Worm (Caenorhabditis elegans) whole organism, young adult: ENCODE data around the gene C47E12.11.
A peak's percentile ranks its signal among the peaks of the same experiment; 100 is the strongest.

Source experiments
- B0336.3 ChIP-seq: fragments of 200-800 bp; sonication (Bioruptor generic); IDR thresholded peaks from 2 replicates; pipeline ENCODE4 v1.3.6; 2022; ENCODE audit warnings: missing genetic modification characterization, missing compliant biosample characterization
- C17E4.6 ChIP-seq: fragments of 200-800 bp; sonication (Bioruptor generic); IDR thresholded peaks from 2 replicates; pipeline ENCODE4 v1.3.6; 2022; ENCODE audit warnings: missing genetic modification reagents, missing genetic modification characterization, missing compliant biosample characterization
- F33H1.4 ChIP-seq: fragments of 200-800 bp; sonication (Bioruptor generic); IDR thresholded peaks from 2 replicates; pipeline ENCODE4 v1.3.6; 2022; ENCODE audit warnings: missing genetic modification reagents, missing genetic modification characterization, missing compliant biosample characterization
- F37B4.10 ChIP-seq: fragments of 200-800 bp; sonication (Bioruptor generic); IDR thresholded peaks from 2 replicates; pipeline ENCODE4 v1.3.6; 2022; ENCODE audit warnings: missing genetic modification characterization, missing compliant biosample characterization
- F57A8.1 ChIP-seq: fragments of 200-800 bp; sonication (Bioruptor generic); optimal IDR thresholded peaks from 2 replicates; lab custom pipeline; 2018; ENCODE audit warnings: mild to moderate bottlenecking, missing genetic modification characterization, moderate library complexity, missing compliant biosample characterization
- K11D2.4 ChIP-seq: fragments of 200-800 bp; sonication (Bioruptor generic); IDR thresholded peaks from 2 replicates; pipeline ENCODE4 v1.3.6; 2022; ENCODE audit warnings: missing genetic modification reagents, missing genetic modification characterization, missing compliant biosample characterization
- T07F8.4 ChIP-seq: sonication (generic microtip); optimal IDR thresholded peaks from 2 replicates; lab custom pipeline; 2016; ENCODE audit warnings: mild to moderate bottlenecking, missing genetic modification characterization, moderate library complexity, missing compliant biosample characterization
- T26A5.8 ChIP-seq: sonication (generic microtip); optimal IDR thresholded peaks from 2 replicates; lab custom pipeline; 2016; ENCODE audit warnings: missing genetic modification characterization, missing compliant biosample characterization
- Y53F4B.3 ChIP-seq: fragments of 200-800 bp; sonication (Bioruptor generic); IDR thresholded peaks from 2 replicates; pipeline ENCODE4 v1.3.6; 2022; ENCODE audit warnings: missing genetic modification reagents, missing genetic modification characterization, missing compliant biosample characterization
- Y95B8A.8 ChIP-seq: fragments of 200-800 bp; sonication (Bioruptor generic); IDR thresholded peaks from 2 replicates; pipeline ENCODE4 v1.3.6; 2022; ENCODE audit warnings: missing genetic modification reagents, missing genetic modification characterization, missing compliant biosample characterization
- ama-1 ChIP-seq, 3 experiments: fragments of 150-350 bp in 1 of 3; sonication (generic microtip) in 2 of 3; optimal IDR thresholded peaks; 2 replicates each; lab custom pipeline; 2014 to 2018; ENCODE audit warnings: missing biosample characterization in 2 of 3, missing genetic modification characterization in 2 of 3, missing genetic modification reagents in 2 of 3
- aptf-2 ChIP-seq: fragments of 200-800 bp; sonication (Bioruptor generic); conservative IDR thresholded peaks from 2 replicates; pipeline ENCODE4 v1.3.6; 2022; ENCODE audit warnings: missing genetic modification reagents, missing genetic modification characterization, missing compliant biosample characterization
- bed-1 ChIP-seq: fragments of 200-800 bp; sonication (Bioruptor generic); IDR thresholded peaks from 2 replicates; pipeline ENCODE4 v1.3.6; 2022; ENCODE audit warnings: missing genetic modification reagents, missing genetic modification characterization, missing compliant biosample characterization
- bed-2 ChIP-seq: fragments of 200-800 bp; sonication (Bioruptor generic); IDR thresholded peaks from 2 replicates; pipeline ENCODE4 v1.3.6; 2022; ENCODE audit warnings: missing genetic modification reagents, missing genetic modification characterization, missing compliant biosample characterization
- cebp-1 ChIP-seq, 2 experiments: fragments of 200-800 bp in 1 of 2; sonication (Bioruptor generic) in 1 of 2; sonication (generic microtip) in 1 of 2; IDR thresholded peaks in 1 of 2; optimal IDR thresholded peaks in 1 of 2; 2 replicates each; pipeline versions ENCODE4 v1.3.6 to Lab custom; 2017 to 2022; ENCODE audit warnings: missing compliant biosample characterization in 2 of 2, missing genetic modification characterization in 2 of 2, mild to moderate bottlenecking in 1 of 2, missing genetic modification reagents in 1 of 2, moderate library complexity in 1 of 2
- ceh-27 ChIP-seq: fragments of 200-800 bp; sonication (Bioruptor generic); optimal IDR thresholded peaks from 2 replicates; lab custom pipeline; 2018; ENCODE audit warnings: mild to moderate bottlenecking, missing genetic modification characterization, moderate library complexity, missing compliant biosample characterization
- ceh-79 ChIP-seq: sonication (generic microtip); optimal IDR thresholded peaks from 2 replicates; lab custom pipeline; 2017; ENCODE audit warnings: mild to moderate bottlenecking, missing genetic modification characterization, missing compliant biosample characterization
- die-1 ChIP-seq: sonication (generic microtip); optimal IDR thresholded peaks from 2 replicates; lab custom pipeline; 2016; ENCODE audit warnings: missing genotype, mild to moderate bottlenecking, missing genetic modification characterization, missing compliant biosample characterization
- dox-1 ChIP-seq: fragments of 200-800 bp; sonication (Bioruptor generic); IDR thresholded peaks from 2 replicates; pipeline ENCODE4 v1.3.6; 2022; ENCODE audit warnings: missing genetic modification reagents, missing genetic modification characterization, missing compliant biosample characterization
- him-1 ChIP-seq: sonication (generic microtip); optimal IDR thresholded peaks from 2 replicates; lab custom pipeline; 2016; ENCODE audit warnings: missing genotype, missing genetic modification reagents, missing genetic modification characterization, missing compliant biosample characterization
- hlh-26 ChIP-seq: fragments of 200-800 bp; sonication (Bioruptor generic); conservative IDR thresholded peaks from 2 replicates; pipeline ENCODE4 v1.3.6; 2022; ENCODE audit warnings: missing genetic modification reagents, missing genetic modification characterization, missing compliant biosample characterization
- hmg-1.2 ChIP-seq: fragments of 200-800 bp; sonication (Bioruptor generic); IDR thresholded peaks from 2 replicates; pipeline ENCODE4 v1.3.6; 2022; ENCODE audit warnings: missing genetic modification reagents, missing genetic modification characterization, missing compliant biosample characterization
- let-526 ChIP-seq: fragments of 200-800 bp; sonication (Bioruptor generic); IDR thresholded peaks from 2 replicates; pipeline ENCODE4 v1.3.6; 2022; ENCODE audit warnings: missing genetic modification reagents, missing genetic modification characterization, missing compliant biosample characterization
- let-607 ChIP-seq, 2 experiments: fragments of 200-800 bp in 1 of 2; sonication (Bioruptor generic) in 1 of 2; sonication (generic microtip) in 1 of 2; optimal IDR thresholded peaks; 2 replicates each; lab custom pipeline; 2016 to 2018; ENCODE audit warnings: mild to moderate bottlenecking in 2 of 2, missing compliant biosample characterization in 2 of 2, missing genetic modification characterization in 2 of 2, moderate library complexity in 2 of 2, missing genotype in 1 of 2
- lin-54 ChIP-seq: fragments of 200-800 bp; sonication (Bioruptor generic); optimal IDR thresholded peaks from 2 replicates; lab custom pipeline; 2018; ENCODE audit warnings: mild to moderate bottlenecking, missing genetic modification characterization, missing compliant biosample characterization
- lsy-27 ChIP-seq: sonication (generic microtip); optimal IDR thresholded peaks from 2 replicates; lab custom pipeline; 2017; ENCODE audit warnings: missing genetic modification characterization, mild to moderate bottlenecking, missing compliant biosample characterization, antibody characterized with exemption, missing genotype, borderline replicate concordance; ENCODE audit not compliant: insufficient read depth
- madf-6 ChIP-seq: fragments of 200-800 bp; sonication (Bioruptor generic); IDR thresholded peaks from 2 replicates; pipeline ENCODE4 v1.3.6; 2022; ENCODE audit warnings: missing genetic modification reagents, missing genetic modification characterization, missing compliant biosample characterization
- mel-28 ChIP-seq: sonication (generic microtip); optimal IDR thresholded peaks from 2 replicates; lab custom pipeline; 2016; ENCODE audit warnings: borderline replicate concordance, mild to moderate bottlenecking, missing genetic modification characterization, missing compliant biosample characterization
- mxl-1 ChIP-seq: sonication (generic microtip); optimal IDR thresholded peaks from 2 replicates; lab custom pipeline; 2016; ENCODE audit warnings: missing genetic modification characterization, missing compliant biosample characterization
- nfya-1 ChIP-seq: sonication (generic microtip); optimal IDR thresholded peaks from 2 replicates; lab custom pipeline; 2017; ENCODE audit warnings: antibody characterized with exemption, missing compliant biosample characterization, missing genetic modification characterization, borderline replicate concordance; ENCODE audit not compliant: insufficient read depth
- nfyb-1 ChIP-seq: fragments of 200-800 bp; sonication (Bioruptor generic); IDR thresholded peaks from 2 replicates; pipeline ENCODE4 v1.3.6; 2022; ENCODE audit warnings: missing genetic modification reagents, missing genetic modification characterization, missing compliant biosample characterization
- nhr-80 ChIP-seq: sonication (generic microtip); optimal IDR thresholded peaks from 2 replicates; lab custom pipeline; 2016; ENCODE audit warnings: missing genetic modification characterization, missing compliant biosample characterization
- rcor-1 ChIP-seq: fragments of 200-800 bp; sonication (Bioruptor generic); IDR thresholded peaks from 2 replicates; pipeline ENCODE4 v1.3.6; 2022; ENCODE audit warnings: missing genetic modification reagents, missing genetic modification characterization, missing compliant biosample characterization
- rec-8 ChIP-seq, 2 experiments: sonication (generic microtip); optimal IDR thresholded peaks; 2 replicates each; lab custom pipeline; 2016; ENCODE audit warnings: mild to moderate bottlenecking in 2 of 2, missing genetic modification characterization in 2 of 2, missing genetic modification reagents in 2 of 2, missing genotype in 2 of 2, missing biosample characterization in 1 of 2, missing compliant biosample characterization in 1 of 2, moderate library complexity in 1 of 2
- repo-1 ChIP-seq: sonication (generic microtip); optimal IDR thresholded peaks from 2 replicates; lab custom pipeline; 2017; ENCODE audit warnings: mild to moderate bottlenecking, missing genetic modification characterization, missing compliant biosample characterization
- rpc-1 ChIP-seq, 2 experiments: fragments of 150-350 bp in 1 of 2; sonication (generic microtip) in 1 of 2; optimal IDR thresholded peaks; 2 replicates each; lab custom pipeline; 2014 to 2018; ENCODE audit warnings: missing biosample characterization in 1 of 2, missing genetic modification characterization in 1 of 2, missing genetic modification reagents in 1 of 2, missing genotype in 1 of 2
- snpc-1.3 ChIP-seq: sonication (generic microtip); optimal IDR thresholded peaks from 2 replicates; lab custom pipeline; 2017; ENCODE audit warnings: missing genetic modification characterization, mild to moderate bottlenecking, missing compliant biosample characterization, antibody characterized with exemption, moderate library complexity, missing genotype, missing genetic modification reagents; ENCODE audit not compliant: insufficient read depth
- snpc-3.4 ChIP-seq: sonication (generic microtip); optimal IDR thresholded peaks from 2 replicates; lab custom pipeline; 2017; ENCODE audit warnings: missing genetic modification characterization, mild to moderate bottlenecking, missing compliant biosample characterization, antibody characterized with exemption, moderate library complexity, missing genotype, missing genetic modification reagents
- snpc-4 ChIP-seq, 5 experiments: fragments of 150-350 bp in 1 of 5; sonication (generic microtip) in 4 of 5; optimal IDR thresholded peaks; 2 replicates each; lab custom pipeline; 2014 to 2018; ENCODE audit warnings: missing genetic modification characterization in 5 of 5, missing biosample characterization in 3 of 5, antibody characterized with exemption in 2 of 5, mild to moderate bottlenecking in 2 of 5, missing compliant biosample characterization in 2 of 5, missing genotype in 2 of 5, moderate library complexity in 2 of 5, missing genetic modification reagents in 1 of 5
- tbx-9 ChIP-seq: sonication (generic microtip); optimal IDR thresholded peaks from 2 replicates; lab custom pipeline; 2016; ENCODE audit warnings: borderline replicate concordance, missing genetic modification characterization, inconsistent platforms, missing compliant biosample characterization
- zfh-2 ChIP-seq: fragments of 200-800 bp; sonication (Bioruptor generic); conservative IDR thresholded peaks from 2 replicates; pipeline ENCODE4 v1.3.6; 2022; ENCODE audit warnings: missing genetic modification reagents, missing genetic modification characterization, missing compliant biosample characterization
- ztf-22 ChIP-seq: fragments of 200-800 bp; sonication (Bioruptor generic); optimal IDR thresholded peaks from 2 replicates; lab custom pipeline; 2018; ENCODE audit warnings: mild to moderate bottlenecking, missing genetic modification characterization, moderate library complexity, missing compliant biosample characterization
- ztf-25 ChIP-seq: fragments of 200-800 bp; sonication (Bioruptor generic); IDR thresholded peaks from 2 replicates; pipeline ENCODE4 v1.3.6; 2022; ENCODE audit warnings: missing genetic modification reagents, missing genetic modification characterization, missing compliant biosample characterization

The C47E12.11 gene

DNA sequence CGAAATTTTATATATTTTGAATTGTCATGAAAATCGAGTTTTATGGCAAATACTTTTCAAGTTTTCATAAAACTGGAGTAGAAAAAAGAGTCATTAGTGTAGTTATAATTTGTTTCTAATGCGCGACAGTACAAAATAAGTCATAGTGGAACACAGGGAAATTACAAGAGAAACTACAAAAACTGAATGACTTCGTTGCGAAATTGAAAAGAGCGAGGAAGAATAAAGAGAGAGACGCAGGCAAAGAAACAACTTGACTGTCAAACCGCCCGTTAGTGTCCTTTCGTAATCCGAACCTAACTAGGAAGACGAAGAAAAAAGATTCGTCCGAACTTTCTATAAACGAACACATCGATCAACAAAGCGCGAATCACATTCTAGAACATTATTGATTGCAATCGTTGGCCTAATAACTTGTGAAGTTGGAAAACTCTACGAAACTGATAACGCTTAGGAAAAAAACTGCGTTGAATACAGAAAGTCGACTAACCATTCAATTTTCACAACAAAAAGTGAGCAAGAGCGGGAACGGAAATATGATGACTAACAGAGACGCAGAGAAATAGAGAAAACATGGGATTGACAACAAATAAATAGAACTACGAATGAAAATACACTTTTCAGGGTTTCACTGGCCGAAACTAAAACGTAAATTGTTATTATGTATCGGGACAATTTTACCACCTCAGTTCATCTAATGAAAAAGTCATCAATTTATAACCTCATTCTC is 24.4 kb downstream of the C47E12.11 start:
- no peak for TF ChIP-seq hlh-26 (GFP tag; lab: Robert Waterston, UW)
- TF ChIP-seq Y95B8A.8 (GFP tag; lab: Robert Waterston, UW), result no peak
- TF ChIP-seq ama-1 (optimal IDR thresholded peaks at IDR 0.05; lab: Kevin White, UChicago), result no peak
- no peak for TF ChIP-seq ama-1 (GFP tag; optimal IDR thresholded peaks at IDR 0.05; lab: Kevin White, UChicago)
- no peak for TF ChIP-seq B0336.3 (GFP tag; lab: Robert Waterston, UW)
- no peak for TF ChIP-seq mel-28 (tag; lab: Kevin White, UChicago)
- no peak for TF ChIP-seq dox-1 (GFP tag; lab: Robert Waterston, UW)
- no peak for TF ChIP-seq ztf-22 (GFP tag; lab: Kevin White, UChicago)
- peak; percentile 45; the same call in 1 of the 2 replicates for TF ChIP-seq nfyb-1 (GFP tag; lab: Robert Waterston, UW)
- no peak for TF ChIP-seq F33H1.4
- TF ChIP-seq ceh-27, result no peak
- no peak for TF ChIP-seq Y53F4B.3 (GFP tag; lab: Robert Waterston, UW)
- no peak for TF ChIP-seq nfya-1
- peak; percentile 40; the same call in 1 of the 2 replicates for TF ChIP-seq madf-6 (GFP tag; lab: Robert Waterston, UW)
- TF ChIP-seq let-607 (tag; optimal IDR thresholded peaks at IDR 0.05; lab: Kevin White, UChicago), result no peak
- no peak for TF ChIP-seq aptf-2 (GFP tag; lab: Robert Waterston, UW)
- TF ChIP-seq snpc-1.3, result no peak
- no peak for TF ChIP-seq ztf-25
- TF ChIP-seq him-1 (tag; lab: Kevin White, UChicago), result no peak
- no peak for TF ChIP-seq bed-1
- no peak for TF ChIP-seq die-1 (tag; lab: Kevin White, UChicago)
- no peak for TF ChIP-seq C17E4.6 (GFP tag; lab: Robert Waterston, UW)
- TF ChIP-seq T07F8.4 (tag; lab: Kevin White, UChicago), result no peak
- TF ChIP-seq cebp-1 (GFP tag; IDR thresholded peaks at IDR 0.05; lab: Robert Waterston, UW), result peak; percentile 42; the same call in 1 of the 2 replicates
- TF ChIP-seq cebp-1 (tag; optimal IDR thresholded peaks at IDR 0.05; lab: Kevin White, UChicago), result peak; percentile 87
- TF ChIP-seq snpc-4 (GFP tag; optimal IDR thresholded peaks at IDR 0.05; lab: Kevin White, UChicago), result no peak
- TF ChIP-seq snpc-4 (tag; optimal IDR thresholded peaks at IDR 0.05; lab: Kevin White, UChicago), result no peak
- TF ChIP-seq F57A8.1 (GFP tag; lab: Kevin White, UChicago), result no peak
- peak; percentile 29 for TF ChIP-seq nhr-80
- TF ChIP-seq let-526 (GFP tag; lab: Robert Waterston, UW), result no peak
- TF ChIP-seq hmg-1.2 (GFP tag; lab: Robert Waterston, UW), result peak; percentile 10
- TF ChIP-seq lin-54, result no peak
- no peak for TF ChIP-seq mxl-1 (tag; lab: Kevin White, UChicago)
- TF ChIP-seq ceh-79 (tag; lab: Kevin White, UChicago), result no peak
- no peak for TF ChIP-seq snpc-3.4 (tag; lab: Kevin White, UChicago)

DNA sequence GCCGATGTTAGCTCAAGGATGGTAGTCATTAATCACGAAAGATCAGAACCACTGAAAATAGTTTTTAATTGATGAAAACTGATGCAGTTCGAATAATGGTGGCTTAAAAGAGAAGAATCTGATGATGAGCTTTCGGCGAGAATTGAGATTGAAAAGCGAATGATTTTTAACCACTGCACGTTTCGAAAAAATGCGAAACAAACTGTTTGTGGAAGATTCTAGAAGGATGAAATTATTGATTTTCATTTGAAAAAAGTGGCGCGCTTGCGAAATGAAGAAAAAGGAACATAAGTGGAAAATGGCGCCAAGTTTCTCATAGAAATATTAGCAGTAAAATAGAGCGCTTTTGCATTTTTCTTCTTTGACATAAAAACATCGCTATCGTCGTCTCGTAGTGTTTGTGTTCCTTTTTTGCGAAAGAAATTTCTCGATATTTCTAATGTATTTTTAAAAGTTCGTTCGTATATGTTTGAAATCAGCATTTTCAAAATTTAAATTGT is 25.7 kb downstream of the C47E12.11 start, which contains the start of gene uba-1:
Gene uba-1 (minus strand): TSS at position 51 of the 500 bp plus-strand sequence.
- no peak for TF ChIP-seq rpc-1 (optimal IDR thresholded peaks at IDR 0.05; lab: Kevin White, UChicago)
- no peak for TF ChIP-seq rpc-1 (tag; optimal IDR thresholded peaks at IDR 0.05; lab: Kevin White, UChicago)
- TF ChIP-seq K11D2.4 (GFP tag; lab: Robert Waterston, UW), result 0 out of 2 replicates have a peak, but pooled peaks have one; percentile 18
- TF ChIP-seq F37B4.10 (GFP tag; lab: Robert Waterston, UW), result no peak
- TF ChIP-seq ztf-22 (GFP tag; lab: Kevin White, UChicago), result peak; percentile 31
- TF ChIP-seq T26A5.8 (tag; lab: Kevin White, UChicago), result no peak
- TF ChIP-seq hlh-26 (GFP tag; lab: Robert Waterston, UW), result no peak
- no peak for TF ChIP-seq zfh-2 (GFP tag; lab: Robert Waterston, UW)
- TF ChIP-seq rcor-1 (GFP tag; lab: Robert Waterston, UW), result 0 out of 2 replicates have a peak, but pooled peaks have one; percentile 6
- peak; percentile 85 for TF ChIP-seq nfyb-1 (GFP tag; lab: Robert Waterston, UW)
- peak; percentile 84 for TF ChIP-seq repo-1 (tag; lab: Kevin White, UChicago)
- TF ChIP-seq rec-8 (tag; optimal IDR thresholded peaks at IDR 0.05; lab: Kevin White, UChicago), result peak in 1 of 2 experiments; percentile 27
- TF ChIP-seq tbx-9 (tag; lab: Kevin White, UChicago), result no peak
- TF ChIP-seq madf-6 (GFP tag; lab: Robert Waterston, UW), result peak; percentile 94
- no peak for TF ChIP-seq bed-2 (GFP tag; lab: Robert Waterston, UW)
- no peak for TF ChIP-seq lsy-27 (tag; lab: Kevin White, UChicago)
